Worm (Caenorhabditis elegans) whole organism, mixed stage, embryonic: ENCODE data around the gene nca-2.

Source experiments
- ceh-43 ChIP-seq: fragments of 200-800 bp; sonication (Bioruptor generic); optimal IDR thresholded peaks from 2 replicates; lab custom pipeline; 2018; ENCODE audit warnings: mild to moderate bottlenecking, missing genetic modification characterization, moderate library complexity, missing compliant biosample characterization
- lin-13 ChIP-seq: fragments of 150-350 bp; optimal IDR thresholded peaks from 2 replicates; lab custom pipeline; 2014; ENCODE audit warnings: missing biosample characterization, missing genetic modification characterization
- mep-1 ChIP-seq: fragments of 150-350 bp; optimal IDR thresholded peaks from 2 replicates; lab custom pipeline; 2017; ENCODE audit warnings: missing biosample characterization, missing genetic modification reagents, missing genetic modification characterization, inconsistent platforms
- nhr-237 ChIP-seq: fragments of 150-350 bp; optimal IDR thresholded peaks from 2 replicates; lab custom pipeline; 2014; ENCODE audit warnings: missing biosample characterization, missing genetic modification characterization
- sem-2 ChIP-seq: fragments of 200-800 bp; sonication (Bioruptor generic); optimal IDR thresholded peaks from 2 replicates; lab custom pipeline; 2018; ENCODE audit warnings: mild to moderate bottlenecking, missing genetic modification characterization, missing compliant biosample characterization
- snpc-4 ChIP-seq: fragments of 150-350 bp; optimal IDR thresholded peaks from 2 replicates; lab custom pipeline; 2014; ENCODE audit warnings: missing biosample characterization, missing genetic modification characterization
- sptf-1 ChIP-seq: sonication (generic microtip); optimal IDR thresholded peaks from 2 replicates; lab custom pipeline; 2017; ENCODE audit warnings: mild to moderate bottlenecking, missing genetic modification characterization, moderate library complexity, missing compliant biosample characterization
- unc-62 ChIP-seq: fragments of 150-350 bp; optimal IDR thresholded peaks from 2 replicates; lab custom pipeline; 2014; ENCODE audit warnings: missing biosample characterization, missing genetic modification reagents, missing genetic modification characterization
- ztf-11 ChIP-seq: fragments of 150-350 bp; optimal IDR thresholded peaks from 2 replicates; lab custom pipeline; 2014; ENCODE audit warnings: missing biosample characterization, missing genetic modification characterization

ce11 chrIII:5020924-5021323 is 55.6 kb downstream of the nca-2 start, which contains the start of gene mdt-11:
- TF ChIP-seq ceh-43 (GFP tag; lab: Kevin White, UChicago) (no peak), snpc-4 (tag; lab: Kevin White, UChicago) (no peak), nhr-237 (tag; lab: Kevin White, UChicago) (no peak), sptf-1 (tag; lab: Kevin White, UChicago) (no peak), unc-62 (GFP tag; lab: Kevin White, UChicago) (no peak), ztf-11 (tag; lab: Kevin White, UChicago) (no peak), mep-1 (tag; lab: Kevin White, UChicago) (no peak), lin-13 (no peak), sem-2 (GFP tag; lab: Kevin White, UChicago) (no peak)
